Fruit fly (Drosophila melanogaster) whole organism, adult: Measurements from ENCODE around the gene bys.

Experiments
- CG11617 ChIP-seq: fragments of 200-800 bp; sonication (Bioruptor generic); optimal IDR thresholded peaks from 2 replicates; lab custom pipeline; 2017; ENCODE audit warnings: mild to moderate bottlenecking, missing biosample characterization, missing genetic modification reagents, missing genetic modification characterization
- CG14711 ChIP-seq: fragments of 200-800 bp; sonication (Bioruptor generic); optimal IDR thresholded peaks from 2 replicates; lab custom pipeline; 2018; ENCODE audit warnings: missing biosample characterization, mild to moderate bottlenecking, missing genetic modification characterization, moderate library complexity
- CG5204 ChIP-seq: fragments of 200-800 bp; sonication (Bioruptor generic); optimal IDR thresholded peaks from 2 replicates; lab custom pipeline; 2016; ENCODE audit warnings: missing biosample characterization, missing genetic modification characterization
- CG7101 ChIP-seq: fragments of 200-800 bp; sonication (Bioruptor generic); optimal IDR thresholded peaks from 2 replicates; lab custom pipeline; 2018; ENCODE audit warnings: missing biosample characterization, mild to moderate bottlenecking, missing genetic modification characterization, moderate library complexity
- Clk ChIP-seq: fragments of 200-800 bp; sonication (Bioruptor generic); optimal IDR thresholded peaks from 2 replicates; lab custom pipeline; 2017; ENCODE audit warnings: missing biosample characterization, missing genetic modification characterization
- Crg-1 ChIP-seq: fragments of 200-800 bp; sonication (Bioruptor generic); optimal IDR thresholded peaks from 2 replicates; lab custom pipeline; 2016; ENCODE audit warnings: missing biosample characterization, missing genetic modification characterization
- cic ChIP-seq: fragments of 200-800 bp; sonication (Bioruptor generic); optimal IDR thresholded peaks from 2 replicates; lab custom pipeline; 2017; ENCODE audit warnings: missing biosample characterization, mild to moderate bottlenecking, missing genetic modification characterization, moderate library complexity
- cnc ChIP-seq, 2 experiments: fragments of >200 bp; optimal IDR thresholded peaks; 2 replicates each; lab custom pipeline; 2017
- kay ChIP-seq: fragments of 200-800 bp; sonication (Bioruptor generic); peaks from one replicate; lab custom pipeline; 2016; ENCODE audit warnings: missing biosample characterization, missing genetic modification characterization, borderline replicate concordance
- ovo ChIP-seq: fragments of 200-800 bp; sonication (Bioruptor generic); optimal IDR thresholded peaks from 2 replicates; lab custom pipeline; 2016; ENCODE audit warnings: missing biosample characterization, missing genetic modification characterization
- toe ChIP-seq: fragments of 200-800 bp; sonication (Bioruptor generic); optimal IDR thresholded peaks from 2 replicates; lab custom pipeline; 2016; ENCODE audit warnings: missing biosample characterization, missing genetic modification characterization

DNA sequence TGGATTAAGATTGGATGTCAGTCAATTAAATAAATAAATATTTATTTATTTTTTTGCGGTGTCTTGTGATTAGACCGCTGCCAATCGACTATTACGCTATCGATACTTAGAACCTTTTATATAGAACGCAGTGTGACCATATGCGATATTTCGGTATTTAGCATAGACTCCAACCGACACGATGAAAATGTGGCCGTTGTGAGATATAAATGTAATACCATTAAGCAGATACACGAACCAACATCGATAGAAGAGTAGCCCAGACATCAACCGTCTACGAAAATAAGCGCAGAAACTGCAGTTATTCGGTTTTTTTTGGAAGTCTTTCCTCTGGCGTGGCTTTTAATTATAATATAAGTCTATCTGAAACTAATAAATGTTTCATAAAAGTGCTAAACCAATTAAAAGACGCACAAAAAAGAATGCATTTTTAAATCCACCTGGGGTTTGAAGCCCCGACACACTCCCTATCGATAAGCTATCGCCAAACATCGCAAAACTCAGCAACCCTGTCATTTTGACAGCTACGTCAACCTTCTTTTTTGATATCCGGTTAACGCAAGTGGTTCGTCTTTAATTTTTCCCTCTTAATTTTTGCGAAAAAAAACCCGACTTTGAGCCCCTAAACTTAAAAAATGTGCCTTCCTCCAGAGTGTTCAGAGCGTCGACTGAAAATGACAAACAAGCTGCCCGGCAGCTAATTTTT lies 31.7 kb downstream of the bys start, which contains the start of the genes Dhdds and RpS14a:
- TF ChIP-seq ovo (GFP tag; lab: Kevin White, UChicago) (peak; percentile 77), CG7101 (tag; lab: Kevin White, UChicago) (peak; percentile 77), Crg-1 (peak; percentile 84), cic (no peak), CG11617 (GFP tag; lab: Kevin White, UChicago) (peak; percentile 91), cnc (optimal IDR thresholded peaks at IDR 0.05; lab: Kevin White, UChicago) (no peak), toe (no peak), CG5204 (no peak), CG14711 (tag; lab: Kevin White, UChicago) (peak; percentile 96), Clk (GFP tag; lab: Kevin White, UChicago) (no peak), kay (GFP tag; lab: Kevin White, UChicago) (no peak)
